Worm (Caenorhabditis elegans) whole organism, young adult: ENCODE measurements around the gene pck-3.
A peak's percentile ranks its signal among the peaks of the same experiment; 100 is the strongest.

Experiments used
- C17E4.6 ChIP-seq: fragments of 200-800 bp; sonication (Bioruptor generic); IDR thresholded peaks from 2 replicates; pipeline ENCODE4 v1.3.6; 2022; ENCODE audit warnings: missing genetic modification reagents, missing genetic modification characterization, missing compliant biosample characterization
- F22D6.2 ChIP-seq: sonication (generic microtip); optimal IDR thresholded peaks from 2 replicates; lab custom pipeline; 2016; ENCODE audit warnings: mild to moderate bottlenecking, missing genetic modification characterization, missing compliant biosample characterization
- F39B2.1 ChIP-seq: fragments of 200-800 bp; sonication (Bioruptor generic); IDR thresholded peaks from 2 replicates; pipeline ENCODE4 v1.3.6; 2022; ENCODE audit warnings: missing genetic modification reagents, missing genetic modification characterization, missing compliant biosample characterization
- F52B5.7 ChIP-seq: sonication (generic microtip); optimal IDR thresholded peaks from 2 replicates; lab custom pipeline; 2016; ENCODE audit warnings: mild to moderate bottlenecking, missing genetic modification characterization, missing compliant biosample characterization
- K11D2.4 ChIP-seq: fragments of 200-800 bp; sonication (Bioruptor generic); IDR thresholded peaks from 2 replicates; pipeline ENCODE4 v1.3.6; 2022; ENCODE audit warnings: missing genetic modification reagents, missing genetic modification characterization, missing compliant biosample characterization
- Y53F4B.3 ChIP-seq: fragments of 200-800 bp; sonication (Bioruptor generic); IDR thresholded peaks from 2 replicates; pipeline ENCODE4 v1.3.6; 2022; ENCODE audit warnings: missing genetic modification reagents, missing genetic modification characterization, missing compliant biosample characterization
- Y53G8AR.9 ChIP-seq: fragments of 200-800 bp; sonication (Bioruptor generic); conservative IDR thresholded peaks from 2 replicates; pipeline ENCODE4 v1.3.6; 2022; ENCODE audit warnings: missing genetic modification reagents, missing genetic modification characterization, missing compliant biosample characterization
- Y56A3A.18 ChIP-seq: fragments of 200-800 bp; sonication (Bioruptor generic); IDR thresholded peaks from 2 replicates; pipeline ENCODE4 v1.3.6; 2022; ENCODE audit warnings: missing genetic modification reagents, missing genetic modification characterization, missing compliant biosample characterization
- Y79H2A.3 ChIP-seq: fragments of 200-800 bp; sonication (Bioruptor generic); conservative IDR thresholded peaks from 2 replicates; pipeline ENCODE4 v1.3.6; 2022; ENCODE audit warnings: missing genetic modification reagents, missing genetic modification characterization, missing compliant biosample characterization
- akir-1 ChIP-seq: fragments of 200-800 bp; sonication (Bioruptor generic); optimal IDR thresholded peaks from 2 replicates; lab custom pipeline; 2018; ENCODE audit warnings: mild to moderate bottlenecking, missing genetic modification characterization, moderate library complexity, missing compliant biosample characterization
- attf-3 ChIP-seq: fragments of 200-800 bp; sonication (Bioruptor generic); conservative IDR thresholded peaks from 2 replicates; pipeline ENCODE4 v1.3.6; 2022; ENCODE audit warnings: missing genetic modification reagents, missing genetic modification characterization, missing compliant biosample characterization
- attf-5 ChIP-seq: fragments of 200-800 bp; sonication (Bioruptor generic); optimal IDR thresholded peaks from 2 replicates; lab custom pipeline; 2018; ENCODE audit warnings: mild to moderate bottlenecking, missing genetic modification characterization, missing compliant biosample characterization
- attf-6 ChIP-seq: fragments of 200-800 bp; sonication (Bioruptor generic); IDR thresholded peaks from 2 replicates; pipeline ENCODE4 v1.3.6; 2022; ENCODE audit warnings: missing genetic modification reagents, missing genetic modification characterization, missing compliant biosample characterization
- ccch-3 ChIP-seq: fragments of 200-800 bp; sonication (Bioruptor generic); optimal IDR thresholded peaks from 2 replicates; lab custom pipeline; 2018; ENCODE audit warnings: mild to moderate bottlenecking, missing genetic modification characterization, missing compliant biosample characterization
- ceh-100 ChIP-seq: fragments of 200-800 bp; sonication (Bioruptor generic); IDR thresholded peaks from 2 replicates; pipeline ENCODE4 v1.3.6; 2022; ENCODE audit warnings: missing genetic modification reagents, missing genetic modification characterization, missing compliant biosample characterization
- ceh-27 ChIP-seq: fragments of 200-800 bp; sonication (Bioruptor generic); optimal IDR thresholded peaks from 2 replicates; lab custom pipeline; 2018; ENCODE audit warnings: mild to moderate bottlenecking, missing genetic modification characterization, moderate library complexity, missing compliant biosample characterization
- ceh-79 ChIP-seq: sonication (generic microtip); optimal IDR thresholded peaks from 2 replicates; lab custom pipeline; 2017; ENCODE audit warnings: mild to moderate bottlenecking, missing genetic modification characterization, missing compliant biosample characterization
- chd-7 ChIP-seq: sonication (generic microtip); optimal IDR thresholded peaks from 2 replicates; lab custom pipeline; 2016; ENCODE audit warnings: mild to moderate bottlenecking, missing genetic modification characterization, moderate library complexity, missing compliant biosample characterization
- die-1 ChIP-seq: sonication (generic microtip); optimal IDR thresholded peaks from 2 replicates; lab custom pipeline; 2016; ENCODE audit warnings: missing genotype, mild to moderate bottlenecking, missing genetic modification characterization, missing compliant biosample characterization
- dox-1 ChIP-seq: fragments of 200-800 bp; sonication (Bioruptor generic); IDR thresholded peaks from 2 replicates; pipeline ENCODE4 v1.3.6; 2022; ENCODE audit warnings: missing genetic modification reagents, missing genetic modification characterization, missing compliant biosample characterization
- efl-1 ChIP-seq: fragments of 150-350 bp; optimal IDR thresholded peaks from 2 replicates; lab custom pipeline; 2014; ENCODE audit warnings: missing biosample characterization, missing genetic modification reagents, missing genetic modification characterization
- egl-18 ChIP-seq: fragments of 200-800 bp; sonication (Bioruptor generic); IDR thresholded peaks from 2 replicates; pipeline ENCODE4 v1.3.6; 2022; ENCODE audit warnings: missing genetic modification reagents, missing genetic modification characterization, missing compliant biosample characterization
- gei-17 ChIP-seq: fragments of 200-800 bp; sonication (Bioruptor generic); optimal IDR thresholded peaks from 2 replicates; lab custom pipeline; 2018; ENCODE audit warnings: mild to moderate bottlenecking, missing genetic modification characterization, missing compliant biosample characterization
- hlh-12 ChIP-seq: sonication (generic microtip); optimal IDR thresholded peaks from 2 replicates; lab custom pipeline; 2016; ENCODE audit warnings: missing genetic modification characterization, missing compliant biosample characterization
- hlh-26 ChIP-seq: fragments of 200-800 bp; sonication (Bioruptor generic); conservative IDR thresholded peaks from 2 replicates; pipeline ENCODE4 v1.3.6; 2022; ENCODE audit warnings: missing genetic modification reagents, missing genetic modification characterization, missing compliant biosample characterization
- hmg-20 ChIP-seq: fragments of 200-800 bp; sonication (Bioruptor generic); IDR thresholded peaks from 2 replicates; pipeline ENCODE4 v1.3.6; 2022; ENCODE audit warnings: missing genetic modification reagents, missing genetic modification characterization, missing compliant biosample characterization
- hrde-1 ChIP-seq: sonication (generic microtip); optimal IDR thresholded peaks from 2 replicates; lab custom pipeline; 2016; ENCODE audit warnings: missing genetic modification characterization, mild to moderate bottlenecking, missing compliant biosample characterization, moderate library complexity, missing genotype, missing genetic modification reagents, borderline replicate concordance
- hsf-1 ChIP-seq: fragments of 200-800 bp; sonication (Bioruptor generic); IDR thresholded peaks from 2 replicates; pipeline ENCODE4 v1.3.6; 2022; ENCODE audit warnings: missing genetic modification reagents, missing genetic modification characterization, missing compliant biosample characterization
- let-526 ChIP-seq: fragments of 200-800 bp; sonication (Bioruptor generic); IDR thresholded peaks from 2 replicates; pipeline ENCODE4 v1.3.6; 2022; ENCODE audit warnings: missing genetic modification reagents, missing genetic modification characterization, missing compliant biosample characterization
- let-607 ChIP-seq, 2 experiments: fragments of 200-800 bp in 1 of 2; sonication (Bioruptor generic) in 1 of 2; sonication (generic microtip) in 1 of 2; optimal IDR thresholded peaks; 2 replicates each; lab custom pipeline; 2016 to 2018; ENCODE audit warnings: mild to moderate bottlenecking in 2 of 2, missing compliant biosample characterization in 2 of 2, missing genetic modification characterization in 2 of 2, moderate library complexity in 2 of 2, missing genotype in 1 of 2
- lin-26 ChIP-seq: fragments of 200-800 bp; sonication (Bioruptor generic); IDR thresholded peaks from 2 replicates; pipeline ENCODE4 v1.3.6; 2022; ENCODE audit warnings: missing genetic modification reagents, missing genetic modification characterization, missing compliant biosample characterization
- lin-54 ChIP-seq: fragments of 200-800 bp; sonication (Bioruptor generic); optimal IDR thresholded peaks from 2 replicates; lab custom pipeline; 2018; ENCODE audit warnings: mild to moderate bottlenecking, missing genetic modification characterization, missing compliant biosample characterization
- lsy-27 ChIP-seq: sonication (generic microtip); optimal IDR thresholded peaks from 2 replicates; lab custom pipeline; 2017; ENCODE audit warnings: missing genetic modification characterization, mild to moderate bottlenecking, missing compliant biosample characterization, antibody characterized with exemption, missing genotype, borderline replicate concordance; ENCODE audit not compliant: insufficient read depth
- mxl-1 ChIP-seq: sonication (generic microtip); optimal IDR thresholded peaks from 2 replicates; lab custom pipeline; 2016; ENCODE audit warnings: missing genetic modification characterization, missing compliant biosample characterization
- nfyb-1 ChIP-seq: fragments of 200-800 bp; sonication (Bioruptor generic); IDR thresholded peaks from 2 replicates; pipeline ENCODE4 v1.3.6; 2022; ENCODE audit warnings: missing genetic modification reagents, missing genetic modification characterization, missing compliant biosample characterization
- nhr-120 ChIP-seq: fragments of 200-800 bp; sonication (Bioruptor generic); IDR thresholded peaks from 2 replicates; pipeline ENCODE4 v1.3.6; 2022; ENCODE audit warnings: missing genetic modification characterization, missing compliant biosample characterization
- nhr-27 ChIP-seq: fragments of 200-800 bp; sonication (Bioruptor generic); optimal IDR thresholded peaks from 2 replicates; lab custom pipeline; 2018; ENCODE audit warnings: mild to moderate bottlenecking, missing genetic modification characterization, moderate library complexity, missing compliant biosample characterization
- nhr-90 ChIP-seq: sonication (generic microtip); optimal IDR thresholded peaks from 2 replicates; lab custom pipeline; 2016; ENCODE audit warnings: missing genotype, mild to moderate bottlenecking, missing genetic modification characterization, missing compliant biosample characterization
- pbrm-1 ChIP-seq: fragments of 200-800 bp; sonication (Bioruptor generic); IDR thresholded peaks from 2 replicates; pipeline ENCODE4 v1.3.6; 2022; ENCODE audit warnings: missing genetic modification reagents, missing genetic modification characterization, missing compliant biosample characterization
- pha-4 ChIP-seq: fragments of 150-350 bp; sonication (generic microtip); optimal IDR thresholded peaks from 2 replicates; lab custom pipeline; 2014; ENCODE audit warnings: missing biosample characterization, missing genetic modification reagents, missing genetic modification characterization
- snpc-3.4 ChIP-seq: sonication (generic microtip); optimal IDR thresholded peaks from 2 replicates; lab custom pipeline; 2017; ENCODE audit warnings: missing genetic modification characterization, mild to moderate bottlenecking, missing compliant biosample characterization, antibody characterized with exemption, moderate library complexity, missing genotype, missing genetic modification reagents
- snpc-4 ChIP-seq, 5 experiments: fragments of 150-350 bp in 1 of 5; sonication (generic microtip) in 4 of 5; optimal IDR thresholded peaks; 2 replicates each; lab custom pipeline; 2014 to 2018; ENCODE audit warnings: missing genetic modification characterization in 5 of 5, missing biosample characterization in 3 of 5, antibody characterized with exemption in 2 of 5, mild to moderate bottlenecking in 2 of 5, missing compliant biosample characterization in 2 of 5, missing genotype in 2 of 5, moderate library complexity in 2 of 5, missing genetic modification reagents in 1 of 5
- tbx-9 ChIP-seq: sonication (generic microtip); optimal IDR thresholded peaks from 2 replicates; lab custom pipeline; 2016; ENCODE audit warnings: borderline replicate concordance, missing genetic modification characterization, inconsistent platforms, missing compliant biosample characterization
- tlf-1 ChIP-seq: fragments of 200-800 bp; sonication (Bioruptor generic); optimal IDR thresholded peaks from 2 replicates; lab custom pipeline; 2018; ENCODE audit warnings: mild to moderate bottlenecking, missing genetic modification characterization, missing compliant biosample characterization
- ztf-3 ChIP-seq: fragments of 200-800 bp; sonication (Bioruptor generic); optimal IDR thresholded peaks from 2 replicates; lab custom pipeline; 2018; ENCODE audit warnings: mild to moderate bottlenecking, missing genetic modification characterization, missing compliant biosample characterization

Gene pck-3

DNA sequence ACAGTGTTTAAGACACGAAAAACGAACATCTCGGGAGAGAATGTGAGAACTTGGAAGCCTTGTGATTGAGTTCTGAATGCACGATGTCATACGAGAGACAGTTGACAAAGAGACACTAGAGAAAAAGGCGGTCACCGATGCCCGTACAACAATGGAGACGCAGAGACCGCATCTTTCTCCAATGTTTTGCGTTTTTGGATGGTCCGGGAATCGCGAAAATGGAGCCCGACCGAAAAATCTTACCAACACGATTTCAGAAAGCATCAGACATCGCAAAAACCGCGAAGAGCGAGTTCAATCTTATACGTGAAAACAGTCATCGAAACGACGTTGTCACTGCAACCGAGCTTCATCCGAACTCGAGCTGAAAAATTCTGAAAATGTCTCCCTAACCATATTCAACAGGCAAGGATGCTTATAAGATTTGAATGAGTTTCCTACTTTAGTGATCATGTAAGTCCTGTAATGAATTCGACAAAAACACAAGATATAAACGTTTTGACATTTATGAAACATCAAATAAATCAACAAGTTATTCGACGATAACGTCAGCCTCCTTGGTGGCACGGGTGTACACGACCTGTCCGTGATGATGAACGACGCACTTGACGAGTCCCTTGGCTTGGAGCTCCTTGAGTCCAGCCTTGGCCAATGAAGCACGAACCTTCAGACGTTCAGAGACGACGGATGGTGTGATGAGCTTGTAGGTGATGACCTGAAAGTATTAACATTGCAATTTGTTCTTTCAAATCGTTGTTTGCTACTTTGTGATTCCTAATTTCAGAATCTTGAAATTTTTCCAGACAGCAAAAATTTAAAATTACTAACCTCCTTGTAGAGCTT, 50.4 kb downstream of the pck-3 start, which contains the start of gene inx-7 (continued):
- TF ChIP-seq snpc-3.4 (tag; lab: Kevin White, UChicago): peak; percentile 70
- no peak for TF ChIP-seq ztf-3 (GFP tag; lab: Kevin White, UChicago)
- TF ChIP-seq Y53G8AR.9 (GFP tag; lab: Robert Waterston, UW): peak; percentile 90
- TF ChIP-seq ccch-3 (GFP tag; lab: Kevin White, UChicago): no peak
- peak; percentile 49 for TF ChIP-seq tlf-1 (GFP tag; lab: Kevin White, UChicago)
- TF ChIP-seq hlh-26 (GFP tag; lab: Robert Waterston, UW): no peak
- peak; percentile 70 for TF ChIP-seq lin-54 (GFP tag; lab: Kevin White, UChicago)
- no peak for TF ChIP-seq attf-3 (GFP tag; lab: Robert Waterston, UW)
- TF ChIP-seq nfyb-1: peak; percentile 60; the same call in 1 of the 2 replicates
- TF ChIP-seq tbx-9 (tag; lab: Kevin White, UChicago): no peak
- TF ChIP-seq hmg-20: 0 out of 2 replicates have a peak, but pooled peaks have one; percentile 19
- TF ChIP-seq chd-7 (tag; lab: Kevin White, UChicago): peak; percentile 7
- TF ChIP-seq lin-26: peak; percentile 76
- 0 out of 2 replicates have a peak, but pooled peaks have one; percentile 8 for TF ChIP-seq C17E4.6 (GFP tag; lab: Robert Waterston, UW)
- peak; percentile 64 for TF ChIP-seq dox-1 (GFP tag; lab: Robert Waterston, UW)
- no peak for TF ChIP-seq hlh-12
- peak; percentile 63 for TF ChIP-seq ceh-100 (GFP tag; lab: Robert Waterston, UW)
- peak; percentile 27 for TF ChIP-seq efl-1 (GFP tag; lab: Kevin White, UChicago)
- TF ChIP-seq nhr-90 (tag; lab: Kevin White, UChicago): peak; percentile 10
- TF ChIP-seq F39B2.1 (GFP tag; lab: Robert Waterston, UW): 0 out of 2 replicates have a peak, but pooled peaks have one; percentile 19
- TF ChIP-seq nhr-120 (GFP tag; lab: Robert Waterston, UW): 0 out of 2 replicates have a peak, but pooled peaks have one; percentile 61
- TF ChIP-seq gei-17 (GFP tag; lab: Kevin White, UChicago): no peak
- no peak for TF ChIP-seq Y53F4B.3 (GFP tag; lab: Robert Waterston, UW)
- no peak for TF ChIP-seq Y79H2A.3 (GFP tag; lab: Robert Waterston, UW)
- peak; percentile 41 for TF ChIP-seq die-1 (tag; lab: Kevin White, UChicago)
- no peak for TF ChIP-seq egl-18 (GFP tag; lab: Robert Waterston, UW)
- TF ChIP-seq pbrm-1 (GFP tag; lab: Robert Waterston, UW): 0 out of 2 replicates have a peak, but pooled peaks have one; percentile 45
- TF ChIP-seq attf-6 (GFP tag; lab: Robert Waterston, UW): peak; percentile 89
- peak; percentile 76; the same call in 1 of the 2 replicates for TF ChIP-seq hsf-1 (GFP tag; lab: Robert Waterston, UW)
- TF ChIP-seq ceh-27: no peak
- TF ChIP-seq attf-5: no peak
- peak; percentile 55 for TF ChIP-seq hrde-1
- TF ChIP-seq let-526 (GFP tag; lab: Robert Waterston, UW): no peak
- peak; percentile 11 for TF ChIP-seq mxl-1
- no peak for TF ChIP-seq F52B5.7 (tag; lab: Kevin White, UChicago)
- TF ChIP-seq snpc-4 (GFP tag; optimal IDR thresholded peaks at IDR 0.05; lab: Kevin White, UChicago): peak; percentile 79
- TF ChIP-seq snpc-4 (tag; optimal IDR thresholded peaks at IDR 0.05; lab: Kevin White, UChicago): peak in 3 of 4 experiments; percentile 6 to 91 (median 61)
- no peak for TF ChIP-seq akir-1 (GFP tag; lab: Kevin White, UChicago)
- TF ChIP-seq F22D6.2 (tag; lab: Kevin White, UChicago): no peak
- no peak for TF ChIP-seq lsy-27 (tag; lab: Kevin White, UChicago)
- TF ChIP-seq K11D2.4 (GFP tag; lab: Robert Waterston, UW): no peak
- TF ChIP-seq ceh-79: peak; percentile 36
- no peak for TF ChIP-seq pha-4 (tag; lab: Kevin White, UChicago)
- TF ChIP-seq let-607 (tag; optimal IDR thresholded peaks at IDR 0.05; lab: Kevin White, UChicago): no peak
- no peak for TF ChIP-seq nhr-27
- peak; percentile 22; the same call in 1 of the 2 replicates for TF ChIP-seq Y56A3A.18 (GFP tag; lab: Robert Waterston, UW)
